Fruit fly (Drosophila melanogaster) whole organism, adult: ENCODE measurements around the gene Bub1.

ENCODE experiments used
- CG11617 ChIP-seq: fragments of 200-800 bp; sonication (Bioruptor generic); optimal IDR thresholded peaks from 2 replicates; lab custom pipeline; 2017; ENCODE audit warnings: mild to moderate bottlenecking, missing biosample characterization, missing genetic modification reagents, missing genetic modification characterization
- CG12768 ChIP-seq: fragments of 200-800 bp; sonication (Bioruptor generic); optimal IDR thresholded peaks from 2 replicates; lab custom pipeline; 2017; ENCODE audit warnings: missing biosample characterization, missing genetic modification characterization, mild to moderate bottlenecking, moderate library complexity, missing genetic modification reagents
- CG14711 ChIP-seq: fragments of 200-800 bp; sonication (Bioruptor generic); optimal IDR thresholded peaks from 2 replicates; lab custom pipeline; 2018; ENCODE audit warnings: missing biosample characterization, mild to moderate bottlenecking, missing genetic modification characterization, moderate library complexity
- CG1620 ChIP-seq: fragments of 200-800 bp; sonication (Bioruptor generic); optimal IDR thresholded peaks from 2 replicates; lab custom pipeline; 2016; ENCODE audit warnings: missing biosample characterization, missing genetic modification characterization
- CG33017 ChIP-seq: fragments of 200-800 bp; sonication (Bioruptor generic); optimal IDR thresholded peaks from 2 replicates; lab custom pipeline; 2018; ENCODE audit warnings: missing biosample characterization, mild to moderate bottlenecking, missing genetic modification characterization, moderate library complexity
- CG5204 ChIP-seq: fragments of 200-800 bp; sonication (Bioruptor generic); optimal IDR thresholded peaks from 2 replicates; lab custom pipeline; 2016; ENCODE audit warnings: missing biosample characterization, missing genetic modification characterization
- CG7045 ChIP-seq: fragments of 200-800 bp; sonication (Bioruptor generic); optimal IDR thresholded peaks from 2 replicates; lab custom pipeline; 2017; ENCODE audit warnings: missing biosample characterization, mild to moderate bottlenecking, missing genetic modification characterization
- CG7101 ChIP-seq: fragments of 200-800 bp; sonication (Bioruptor generic); optimal IDR thresholded peaks from 2 replicates; lab custom pipeline; 2018; ENCODE audit warnings: missing biosample characterization, mild to moderate bottlenecking, missing genetic modification characterization, moderate library complexity
- Clk ChIP-seq: fragments of 200-800 bp; sonication (Bioruptor generic); optimal IDR thresholded peaks from 2 replicates; lab custom pipeline; 2017; ENCODE audit warnings: missing biosample characterization, missing genetic modification characterization
- Crg-1 ChIP-seq: fragments of 200-800 bp; sonication (Bioruptor generic); optimal IDR thresholded peaks from 2 replicates; lab custom pipeline; 2016; ENCODE audit warnings: missing biosample characterization, missing genetic modification characterization
- Hr96 ChIP-seq: fragments of 200-800 bp; sonication (Bioruptor generic); optimal IDR thresholded peaks from 2 replicates; lab custom pipeline; 2016; ENCODE audit warnings: missing biosample characterization, missing genetic modification characterization
- Mnt ChIP-seq: fragments of 200-800 bp; sonication (Bioruptor generic); optimal IDR thresholded peaks from 2 replicates; lab custom pipeline; 2016; ENCODE audit warnings: missing biosample characterization, mild to moderate bottlenecking, missing genetic modification characterization
- bab1 ChIP-seq: fragments of 200-800 bp; sonication (Bioruptor generic); optimal IDR thresholded peaks from 3 replicates; lab custom pipeline; 2019; ENCODE audit warnings: missing biosample characterization, mild to moderate bottlenecking, missing genetic modification characterization, moderate library complexity
- cic ChIP-seq: fragments of 200-800 bp; sonication (Bioruptor generic); optimal IDR thresholded peaks from 2 replicates; lab custom pipeline; 2017; ENCODE audit warnings: missing biosample characterization, mild to moderate bottlenecking, missing genetic modification characterization, moderate library complexity
- cnc ChIP-seq, 2 experiments: fragments of >200 bp; optimal IDR thresholded peaks; 2 replicates each; lab custom pipeline; 2017
- kay ChIP-seq: fragments of 200-800 bp; sonication (Bioruptor generic); peaks from one replicate; lab custom pipeline; 2016; ENCODE audit warnings: missing biosample characterization, missing genetic modification characterization, borderline replicate concordance
- ovo ChIP-seq: fragments of 200-800 bp; sonication (Bioruptor generic); optimal IDR thresholded peaks from 2 replicates; lab custom pipeline; 2016; ENCODE audit warnings: missing biosample characterization, missing genetic modification characterization
- pad ChIP-seq: fragments of 200-800 bp; sonication (Bioruptor generic); optimal IDR thresholded peaks from 3 replicates; lab custom pipeline; 2017; ENCODE audit warnings: missing biosample characterization, missing genetic modification characterization, mild to moderate bottlenecking, moderate library complexity, missing genetic modification reagents
- tj ChIP-seq: fragments of 200-800 bp; sonication (Bioruptor generic); optimal IDR thresholded peaks from 3 replicates; lab custom pipeline; 2017; ENCODE audit warnings: missing biosample characterization, mild to moderate bottlenecking, missing genetic modification characterization, moderate library complexity
- toe ChIP-seq: fragments of 200-800 bp; sonication (Bioruptor generic); optimal IDR thresholded peaks from 2 replicates; lab custom pipeline; 2016; ENCODE audit warnings: missing biosample characterization, missing genetic modification characterization

Bub1 gene

dm6 chr2L:5297961-5298311 is 19.3 kb downstream of the Bub1 start:
- TF ChIP-seq tj (GFP tag; lab: Kevin White, UChicago) (peak; percentile 70), pad (GFP tag; lab: Kevin White, UChicago) (no peak), CG33017 (tag; lab: Kevin White, UChicago) (no peak), CG5204 (no peak), CG14711 (tag; lab: Kevin White, UChicago) (no peak)

dm6 chr2L:5298978-5299627 is 20.4 kb downstream of the Bub1 start:
- peak; percentile 80 for TF ChIP-seq bab1
- TF ChIP-seq CG12768 (GFP tag; lab: Kevin White, UChicago), result peak; percentile 7
- TF ChIP-seq CG7101 (tag; lab: Kevin White, UChicago), result peak; percentile 81
- TF ChIP-seq Hr96 (GFP tag; lab: Kevin White, UChicago), result no peak
- peak; percentile 10 for TF ChIP-seq CG5204
- no peak for TF ChIP-seq toe (GFP tag; lab: Kevin White, UChicago)
- TF ChIP-seq Mnt, result peak; percentile 3
- peak; percentile 74 for TF ChIP-seq CG33017 (tag; lab: Kevin White, UChicago)
- no peak for TF ChIP-seq Clk (GFP tag; lab: Kevin White, UChicago)
- peak; percentile 31 for TF ChIP-seq pad (GFP tag; lab: Kevin White, UChicago)
- TF ChIP-seq tj (GFP tag; lab: Kevin White, UChicago), result peak; percentile 86
- TF ChIP-seq CG7045 (GFP tag; lab: Kevin White, UChicago), result peak; percentile 15
- TF ChIP-seq cic, result no peak
- TF ChIP-seq CG1620 (GFP tag; lab: Kevin White, UChicago), result peak; percentile 37
- peak; percentile 54 for TF ChIP-seq Crg-1 (GFP tag; lab: Kevin White, UChicago)
- peak; percentile 75 for TF ChIP-seq CG14711 (tag; lab: Kevin White, UChicago)
- TF ChIP-seq kay (GFP tag; lab: Kevin White, UChicago), result no peak
- TF ChIP-seq ovo (GFP tag; lab: Kevin White, UChicago), result peak; percentile 14
- TF ChIP-seq CG11617 (GFP tag; lab: Kevin White, UChicago), result peak; percentile 69
- no peak for TF ChIP-seq cnc (optimal IDR thresholded peaks at IDR 0.05; lab: Kevin White, UChicago)

- peak; percentile 17 for TF ChIP-seq cic
- no peak for TF ChIP-seq toe (GFP tag; lab: Kevin White, UChicago)
These were observed 20.9 kb downstream of the Bub1 start for dm6 chr2L:5299628-5299986.

- TF ChIP-seq CG11617 (GFP tag; lab: Kevin White, UChicago), result no peak
- no peak for TF ChIP-seq Clk (GFP tag; lab: Kevin White, UChicago)
- TF ChIP-seq toe (GFP tag; lab: Kevin White, UChicago), result no peak
- no peak for TF ChIP-seq Mnt
- TF ChIP-seq Hr96 (GFP tag; lab: Kevin White, UChicago), result no peak
- TF ChIP-seq ovo (GFP tag; lab: Kevin White, UChicago), result no peak
These were observed 21.6 kb downstream of the Bub1 start for dm6 chr2L:5300237-5300668.

dm6 chr2L:5300785-5301616 is 22.3 kb downstream of the Bub1 start:
- TF ChIP-seq Mnt (peak; percentile 63), CG12768 (GFP tag; lab: Kevin White, UChicago) (peak; percentile 78), kay (GFP tag; lab: Kevin White, UChicago) (peak; percentile 82), pad (GFP tag; lab: Kevin White, UChicago) (peak; percentile 39), toe (GFP tag; lab: Kevin White, UChicago) (no peak), bab1 (no peak), CG33017 (tag; lab: Kevin White, UChicago) (peak; percentile 6), cic (peak; percentile 80), CG1620 (GFP tag; lab: Kevin White, UChicago) (no peak), CG7101 (tag; lab: Kevin White, UChicago) (no peak), cnc (optimal IDR thresholded peaks at IDR 0.05; lab: Kevin White, UChicago) (no peak), Hr96 (GFP tag; lab: Kevin White, UChicago) (no peak), CG7045 (GFP tag; lab: Kevin White, UChicago) (no peak), CG5204 (no peak), tj (GFP tag; lab: Kevin White, UChicago) (peak; percentile 33), CG14711 (tag; lab: Kevin White, UChicago) (no peak), ovo (GFP tag; lab: Kevin White, UChicago) (peak; percentile 80), CG11617 (GFP tag; lab: Kevin White, UChicago) (no peak), Crg-1 (GFP tag; lab: Kevin White, UChicago) (no peak), Clk (GFP tag; lab: Kevin White, UChicago) (peak; percentile 99)

dm6 chr2L:5302284-5302683 is 23.6 kb downstream of the Bub1 start:
- TF ChIP-seq CG33017 (tag; lab: Kevin White, UChicago) (peak; percentile 67), bab1 (peak; percentile 38), Clk (GFP tag; lab: Kevin White, UChicago) (no peak), ovo (GFP tag; lab: Kevin White, UChicago) (peak; percentile 61), cic (no peak), cnc (optimal IDR thresholded peaks at IDR 0.05; lab: Kevin White, UChicago) (peak in 1 of 2 experiments; percentile 21), Crg-1 (GFP tag; lab: Kevin White, UChicago) (peak; percentile 8), CG7045 (GFP tag; lab: Kevin White, UChicago) (peak; percentile 66), CG11617 (GFP tag; lab: Kevin White, UChicago) (peak; percentile 29), tj (GFP tag; lab: Kevin White, UChicago) (no peak), pad (GFP tag; lab: Kevin White, UChicago) (no peak), CG1620 (GFP tag; lab: Kevin White, UChicago) (peak; percentile 1), CG12768 (GFP tag; lab: Kevin White, UChicago) (peak; percentile 58), CG14711 (tag; lab: Kevin White, UChicago) (peak; percentile 65), Hr96 (GFP tag; lab: Kevin White, UChicago) (peak; percentile 57), kay (GFP tag; lab: Kevin White, UChicago) (no peak), toe (GFP tag; lab: Kevin White, UChicago) (peak; percentile 46), CG7101 (tag; lab: Kevin White, UChicago) (peak; percentile 71), CG5204 (peak; percentile 77), Mnt (no peak)
